Fruit fly (Drosophila melanogaster) whole organism, wandering third instar larva: ENCODE measurements around the gene Zasp66.

Experiments used
- Abd-B ChIP-seq: fragments of >200 bp; optimal IDR thresholded peaks from 2 replicates; lab custom pipeline; 2017; ENCODE audit warnings: missing biosample characterization, missing genetic modification characterization
- Dfd ChIP-seq: fragments of >200 bp; optimal IDR thresholded peaks from 2 replicates; lab custom pipeline; 2017; ENCODE audit warnings: missing biosample characterization, missing genetic modification characterization
- Myc ChIP-seq: fragments of >200 bp; optimal IDR thresholded peaks from 2 replicates; lab custom pipeline; 2017
- N ChIP-seq: fragments of >200 bp; optimal IDR thresholded peaks from 2 replicates; lab custom pipeline; 2018; ENCODE audit warnings: missing biosample characterization, missing external identifiers, missing genetic modification characterization
- fru ChIP-seq: fragments of 200-800 bp; sonication (Bioruptor generic); optimal IDR thresholded peaks from 3 replicates; lab custom pipeline; 2016; ENCODE audit warnings: missing biosample characterization, mild to moderate bottlenecking, missing genetic modification characterization
- sv ChIP-seq: fragments of 200-800 bp; sonication (Bioruptor generic); optimal IDR thresholded peaks from 3 replicates; lab custom pipeline; 2016; ENCODE audit warnings: missing biosample characterization, missing genetic modification characterization
- tai ChIP-seq: sonication (Bioruptor generic); optimal IDR thresholded peaks from 2 replicates; lab custom pipeline; 2016; ENCODE audit warnings: missing biosample characterization, missing genetic modification characterization

DNA sequence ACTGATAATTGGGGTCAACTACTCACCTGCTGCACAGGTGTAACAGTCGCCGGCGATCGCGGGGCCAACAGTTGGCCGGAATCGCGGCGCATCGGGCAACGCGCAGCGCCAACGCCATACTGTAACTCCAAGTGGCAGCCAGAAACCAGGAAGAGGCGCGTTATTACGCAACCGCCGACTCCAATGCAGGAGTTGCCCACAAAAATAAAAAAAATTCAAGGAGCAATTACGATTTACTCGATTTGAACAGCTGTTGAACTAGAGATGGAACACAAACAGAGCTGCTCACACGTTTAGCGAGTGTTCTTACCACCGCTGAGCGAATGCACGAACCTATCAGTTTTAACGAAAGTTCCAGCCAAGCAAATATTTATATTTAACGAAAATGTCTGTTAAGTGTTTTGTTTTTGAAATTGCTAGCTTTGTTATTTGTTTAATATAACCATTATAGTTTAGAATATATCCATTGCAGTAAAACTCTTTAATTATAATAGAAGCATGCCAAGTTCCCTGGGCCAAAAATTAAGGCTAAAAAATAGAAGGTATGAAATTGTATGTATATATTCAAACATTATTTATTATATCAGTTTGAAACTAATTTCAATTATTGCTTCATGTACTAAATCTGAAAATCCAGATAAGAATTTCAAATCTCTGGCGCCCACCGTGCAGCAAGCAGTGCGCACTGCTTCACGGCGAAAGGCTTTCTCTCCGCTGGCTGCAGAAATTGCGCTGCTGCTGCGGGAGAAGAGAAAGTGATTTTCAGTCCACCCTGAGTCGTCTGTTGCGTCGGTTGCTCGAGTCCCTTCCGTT lies 20.1 kb upstream of the Zasp66 start, which contains the start of the genes CG5989 and CG6282:
- no peak for TF ChIP-seq tai (GFP tag; lab: Kevin White, UChicago)
- no peak for TF ChIP-seq N (GFP tag; lab: Kevin White, UChicago)
- TF ChIP-seq Dfd (GFP tag; lab: Kevin White, UChicago), result no peak
- TF ChIP-seq Abd-B, result no peak
- no peak for TF ChIP-seq fru (GFP tag; lab: Kevin White, UChicago)
- TF ChIP-seq sv, result peak; percentile 8
- peak; percentile 61 for TF ChIP-seq Myc
